Worm (Caenorhabditis elegans) whole organism, young adult: ENCODE data around the gene F46H5.5.
A peak's percentile ranks its signal among the peaks of the same experiment; 100 is the strongest.

Experiments used
- F10E7.11 ChIP-seq: sonication (generic microtip); optimal IDR thresholded peaks from 2 replicates; lab custom pipeline; 2017; ENCODE audit warnings: mild to moderate bottlenecking, missing genetic modification characterization, moderate library complexity, missing compliant biosample characterization
- F22D6.2 ChIP-seq: sonication (generic microtip); optimal IDR thresholded peaks from 2 replicates; lab custom pipeline; 2016; ENCODE audit warnings: mild to moderate bottlenecking, missing genetic modification characterization, missing compliant biosample characterization
- F23B12.7 ChIP-seq: sonication (generic microtip); optimal IDR thresholded peaks from 2 replicates; lab custom pipeline; 2017; ENCODE audit warnings: missing genetic modification characterization, mild to moderate bottlenecking, missing compliant biosample characterization, antibody characterized with exemption, moderate library complexity; ENCODE audit not compliant: insufficient read depth
- F37B4.10 ChIP-seq: fragments of 200-800 bp; sonication (Bioruptor generic); IDR thresholded peaks from 2 replicates; pipeline ENCODE4 v1.3.6; 2022; ENCODE audit warnings: missing genetic modification characterization, missing compliant biosample characterization
- K11D2.4 ChIP-seq: fragments of 200-800 bp; sonication (Bioruptor generic); IDR thresholded peaks from 2 replicates; pipeline ENCODE4 v1.3.6; 2022; ENCODE audit warnings: missing genetic modification reagents, missing genetic modification characterization, missing compliant biosample characterization
- Y79H2A.3 ChIP-seq: fragments of 200-800 bp; sonication (Bioruptor generic); conservative IDR thresholded peaks from 2 replicates; pipeline ENCODE4 v1.3.6; 2022; ENCODE audit warnings: missing genetic modification reagents, missing genetic modification characterization, missing compliant biosample characterization
- akir-1 ChIP-seq: fragments of 200-800 bp; sonication (Bioruptor generic); optimal IDR thresholded peaks from 2 replicates; lab custom pipeline; 2018; ENCODE audit warnings: mild to moderate bottlenecking, missing genetic modification characterization, moderate library complexity, missing compliant biosample characterization
- aptf-2 ChIP-seq: fragments of 200-800 bp; sonication (Bioruptor generic); conservative IDR thresholded peaks from 2 replicates; pipeline ENCODE4 v1.3.6; 2022; ENCODE audit warnings: missing genetic modification reagents, missing genetic modification characterization, missing compliant biosample characterization
- atf-7 ChIP-seq: sonication (generic microtip); optimal IDR thresholded peaks from 2 replicates; lab custom pipeline; 2017; ENCODE audit warnings: mild to moderate bottlenecking, missing genetic modification characterization, missing compliant biosample characterization
- ceh-27 ChIP-seq: fragments of 200-800 bp; sonication (Bioruptor generic); optimal IDR thresholded peaks from 2 replicates; lab custom pipeline; 2018; ENCODE audit warnings: mild to moderate bottlenecking, missing genetic modification characterization, moderate library complexity, missing compliant biosample characterization
- dox-1 ChIP-seq: fragments of 200-800 bp; sonication (Bioruptor generic); IDR thresholded peaks from 2 replicates; pipeline ENCODE4 v1.3.6; 2022; ENCODE audit warnings: missing genetic modification reagents, missing genetic modification characterization, missing compliant biosample characterization
- dpff-1 ChIP-seq: sonication (generic microtip); optimal IDR thresholded peaks from 2 replicates; lab custom pipeline; 2017; ENCODE audit warnings: mild to moderate bottlenecking, missing genetic modification characterization, missing compliant biosample characterization
- him-1 ChIP-seq: sonication (generic microtip); optimal IDR thresholded peaks from 2 replicates; lab custom pipeline; 2016; ENCODE audit warnings: missing genotype, missing genetic modification reagents, missing genetic modification characterization, missing compliant biosample characterization
- hlh-12 ChIP-seq: sonication (generic microtip); optimal IDR thresholded peaks from 2 replicates; lab custom pipeline; 2016; ENCODE audit warnings: missing genetic modification characterization, missing compliant biosample characterization
- hlh-26 ChIP-seq: fragments of 200-800 bp; sonication (Bioruptor generic); conservative IDR thresholded peaks from 2 replicates; pipeline ENCODE4 v1.3.6; 2022; ENCODE audit warnings: missing genetic modification reagents, missing genetic modification characterization, missing compliant biosample characterization
- hmg-1.2 ChIP-seq: fragments of 200-800 bp; sonication (Bioruptor generic); IDR thresholded peaks from 2 replicates; pipeline ENCODE4 v1.3.6; 2022; ENCODE audit warnings: missing genetic modification reagents, missing genetic modification characterization, missing compliant biosample characterization
- lin-35 ChIP-seq, 3 experiments: fragments of 150-350 bp in 2 of 3; sonication (generic microtip) in 1 of 3; optimal IDR thresholded peaks; 2 replicates each; lab custom pipeline; 2014 to 2018; ENCODE audit warnings: missing biosample characterization in 3 of 3, missing genetic modification characterization in 3 of 3, missing genetic modification reagents in 3 of 3
- lin-40 ChIP-seq: sonication (generic microtip); optimal IDR thresholded peaks from 2 replicates; lab custom pipeline; 2016; ENCODE audit warnings: missing genetic modification characterization, mild to moderate bottlenecking, missing compliant biosample characterization, missing genotype, missing genetic modification reagents
- lin-54 ChIP-seq: fragments of 200-800 bp; sonication (Bioruptor generic); optimal IDR thresholded peaks from 2 replicates; lab custom pipeline; 2018; ENCODE audit warnings: mild to moderate bottlenecking, missing genetic modification characterization, missing compliant biosample characterization
- madf-8 ChIP-seq: fragments of 200-800 bp; sonication (Bioruptor generic); conservative IDR thresholded peaks from 2 replicates; pipeline ENCODE4 v1.3.6; 2022; ENCODE audit warnings: missing genetic modification reagents, missing genetic modification characterization, missing compliant biosample characterization
- mes-4 ChIP-seq: sonication (generic microtip); optimal IDR thresholded peaks from 2 replicates; lab custom pipeline; 2016; ENCODE audit warnings: missing genotype, missing genetic modification characterization, missing compliant biosample characterization
- nhr-80 ChIP-seq: sonication (generic microtip); optimal IDR thresholded peaks from 2 replicates; lab custom pipeline; 2016; ENCODE audit warnings: missing genetic modification characterization, missing compliant biosample characterization
- nhr-90 ChIP-seq: sonication (generic microtip); optimal IDR thresholded peaks from 2 replicates; lab custom pipeline; 2016; ENCODE audit warnings: missing genotype, mild to moderate bottlenecking, missing genetic modification characterization, missing compliant biosample characterization
- rpc-1 ChIP-seq, 2 experiments: fragments of 150-350 bp in 1 of 2; sonication (generic microtip) in 1 of 2; optimal IDR thresholded peaks; 2 replicates each; lab custom pipeline; 2014 to 2018; ENCODE audit warnings: missing biosample characterization in 1 of 2, missing genetic modification characterization in 1 of 2, missing genetic modification reagents in 1 of 2, missing genotype in 1 of 2
- snpc-4 ChIP-seq, 5 experiments: fragments of 150-350 bp in 1 of 5; sonication (generic microtip) in 4 of 5; optimal IDR thresholded peaks; 2 replicates each; lab custom pipeline; 2014 to 2018; ENCODE audit warnings: missing genetic modification characterization in 5 of 5, missing biosample characterization in 3 of 5, antibody characterized with exemption in 2 of 5, mild to moderate bottlenecking in 2 of 5, missing compliant biosample characterization in 2 of 5, missing genotype in 2 of 5, moderate library complexity in 2 of 5, missing genetic modification reagents in 1 of 5
- tlf-1 ChIP-seq: fragments of 200-800 bp; sonication (Bioruptor generic); optimal IDR thresholded peaks from 2 replicates; lab custom pipeline; 2018; ENCODE audit warnings: mild to moderate bottlenecking, missing genetic modification characterization, missing compliant biosample characterization
- unc-130 ChIP-seq: sonication (generic microtip); optimal IDR thresholded peaks from 2 replicates; lab custom pipeline; 2016; ENCODE audit warnings: missing genetic modification reagents, missing genetic modification characterization, missing compliant biosample characterization
- xnd-1 ChIP-seq: sonication (generic microtip); optimal IDR thresholded peaks from 2 replicates; lab custom pipeline; 2016; ENCODE audit warnings: missing genotype, missing genetic modification reagents, missing genetic modification characterization, missing compliant biosample characterization
- ztf-22 ChIP-seq: fragments of 200-800 bp; sonication (Bioruptor generic); optimal IDR thresholded peaks from 2 replicates; lab custom pipeline; 2018; ENCODE audit warnings: mild to moderate bottlenecking, missing genetic modification characterization, moderate library complexity, missing compliant biosample characterization
- ztf-6 ChIP-seq: fragments of 200-800 bp; sonication (Bioruptor generic); IDR thresholded peaks from 2 replicates; pipeline ENCODE4 v1.3.6; 2022; ENCODE audit warnings: missing genetic modification reagents, missing genetic modification characterization, missing compliant biosample characterization

Gene F46H5.5

ce11 chrX:7306434-7306833, 49.6 kb upstream of the F46H5.5 start (continued):
- TF ChIP-seq aptf-2 (GFP tag; lab: Robert Waterston, UW) = no peak
- TF ChIP-seq lin-54 (GFP tag; lab: Kevin White, UChicago) = no peak
- TF ChIP-seq F10E7.11 (tag; lab: Kevin White, UChicago) = no peak
- no peak for TF ChIP-seq snpc-4 (GFP tag; optimal IDR thresholded peaks at IDR 0.05; lab: Kevin White, UChicago)
- peak in 3 of 4 experiments; percentile 3 to 7 (median 5) for TF ChIP-seq snpc-4 (tag; optimal IDR thresholded peaks at IDR 0.05; lab: Kevin White, UChicago)
- TF ChIP-seq rpc-1 (optimal IDR thresholded peaks at IDR 0.05; lab: Kevin White, UChicago) = no peak
- TF ChIP-seq rpc-1 (tag; optimal IDR thresholded peaks at IDR 0.05; lab: Kevin White, UChicago) = no peak
- TF ChIP-seq unc-130 (GFP tag; lab: Kevin White, UChicago) = no peak
- no peak for TF ChIP-seq dpff-1 (tag; lab: Kevin White, UChicago)
- no peak for TF ChIP-seq Y79H2A.3
- no peak for TF ChIP-seq xnd-1 (tag; lab: Kevin White, UChicago)
- no peak for TF ChIP-seq ztf-6 (GFP tag; lab: Robert Waterston, UW)
- peak in 1 of 3 experiments; percentile 47 for TF ChIP-seq lin-35 (GFP tag; optimal IDR thresholded peaks at IDR 0.05; lab: Kevin White, UChicago)
- TF ChIP-seq him-1 (tag; lab: Kevin White, UChicago) = no peak
- TF ChIP-seq, all 124 proteins: peak for 19

ce11 chrX:7305520-7306186, 48.9 kb upstream of the F46H5.5 start, which contains the start of gene sur-5:
Gene sur-5, minus strand, starts transcription at chrX:7305570.
- TF ChIP-seq nhr-80 (tag; lab: Kevin White, UChicago) = peak; percentile 84
- peak; percentile 19 for TF ChIP-seq lin-40 (tag; lab: Kevin White, UChicago)
- no peak for TF ChIP-seq hlh-12 (tag; lab: Kevin White, UChicago)
- TF ChIP-seq nhr-90 (tag; lab: Kevin White, UChicago) = peak; percentile 4
- TF ChIP-seq atf-7 (tag; lab: Kevin White, UChicago) = peak; percentile 13
- TF ChIP-seq, all 124 proteins: peak for 4

- peak; percentile 59 for TF ChIP-seq nhr-80 (tag; lab: Kevin White, UChicago)
- TF ChIP-seq tlf-1 (GFP tag; lab: Kevin White, UChicago) = no peak
Observed at ce11 chrX:7303115-7303514, 46.3 kb upstream of the F46H5.5 start.

DNA sequence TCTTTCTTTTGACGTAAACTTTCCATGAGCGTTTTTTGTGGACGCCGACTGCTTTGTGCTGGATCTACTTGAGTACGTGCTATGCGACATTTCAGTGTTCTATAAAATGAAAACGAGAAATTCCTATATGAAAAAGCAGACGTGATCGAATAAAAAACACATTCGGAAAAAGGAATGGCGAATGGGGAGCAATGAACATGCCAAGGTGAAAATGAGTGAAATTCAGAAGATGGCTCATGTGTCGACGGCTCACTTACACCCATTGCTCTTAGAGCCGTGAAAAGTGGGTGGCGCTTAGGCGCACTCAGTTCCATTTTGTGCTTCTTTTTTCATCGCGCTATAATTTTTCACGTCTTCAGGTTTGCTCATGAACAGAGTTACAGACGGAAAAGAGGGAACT, 41.9 kb upstream of the F46H5.5 start, which contains the start of gene K03A1.4:
TSS of gene K03A1.4 (minus strand) at position 101 of the 400 bp plus-strand sequence.
- TF ChIP-seq dox-1 (GFP tag; lab: Robert Waterston, UW) (no peak), hlh-26 (GFP tag; lab: Robert Waterston, UW) (no peak), ztf-22 (no peak), madf-8 (GFP tag; lab: Robert Waterston, UW) (no peak), K11D2.4 (GFP tag; lab: Robert Waterston, UW) (no peak), F23B12.7 (tag; lab: Kevin White, UChicago) (no peak), akir-1 (no peak), ceh-27 (GFP tag; lab: Kevin White, UChicago) (no peak), atf-7 (tag; lab: Kevin White, UChicago) (no peak), F37B4.10 (GFP tag; lab: Robert Waterston, UW) (no peak), F22D6.2 (tag; lab: Kevin White, UChicago) (no peak), hmg-1.2 (GFP tag; lab: Robert Waterston, UW) (no peak), mes-4 (no peak)
